Fruit fly (Drosophila melanogaster) whole organism, embryonic: Measurements from ENCODE around the gene CG43339.

Experiments used
- Aef1 ChIP-seq: fragments of 200-800 bp; sonication (Bioruptor generic); IDR thresholded peaks from 3 replicates; pipeline ENCODE4 v1.3.6; 2022; ENCODE audit warnings: missing biosample characterization, missing genetic modification characterization
- B-H1 ChIP-seq: fragments of 200-800 bp; sonication (Bioruptor generic); IDR thresholded peaks from 3 replicates; pipeline ENCODE4 v1.3.6; 2022; ENCODE audit warnings: missing biosample characterization, missing genetic modification characterization
- BtbVII ChIP-seq: fragments of 200-800 bp; sonication (Bioruptor generic); optimal IDR thresholded peaks from 3 replicates; lab custom pipeline; 2017; ENCODE audit warnings: missing biosample characterization, mild to moderate bottlenecking, missing genetic modification characterization
- CG11093 ChIP-seq: fragments of 200-800 bp; sonication (Bioruptor generic); IDR thresholded peaks from 3 replicates; pipeline ENCODE4 v1.3.6; 2022; ENCODE audit warnings: missing biosample characterization, missing genetic modification characterization
- CG11398 ChIP-seq: fragments of 200-800 bp; sonication (Bioruptor generic); optimal IDR thresholded peaks from 2 replicates; lab custom pipeline; 2016; ENCODE audit warnings: missing biosample characterization, missing genetic modification characterization
- CG14667 ChIP-seq: fragments of 200-800 bp; sonication (Bioruptor generic); IDR thresholded peaks from 2 replicates; pipeline ENCODE4 v1.3.6; 2022; ENCODE audit warnings: missing biosample characterization, missing genetic modification characterization
- CG15073 ChIP-seq: fragments of 200-800 bp; sonication (Bioruptor generic); optimal IDR thresholded peaks from 2 replicates; lab custom pipeline; 2016; ENCODE audit warnings: missing biosample characterization, missing genetic modification characterization
- CG15269 ChIP-seq: fragments of 200-800 bp; sonication (Bioruptor generic); optimal IDR thresholded peaks from 2 replicates; lab custom pipeline; 2018; ENCODE audit warnings: missing biosample characterization, mild to moderate bottlenecking, missing genetic modification characterization, moderate library complexity
- CG1603 ChIP-seq: fragments of 200-800 bp; sonication (Bioruptor generic); optimal IDR thresholded peaks from 2 replicates; lab custom pipeline; 2019; ENCODE audit warnings: missing biosample characterization, mild to moderate bottlenecking, missing genetic modification characterization, moderate library complexity
- CG17802 ChIP-seq: fragments of 200-800 bp; sonication (Bioruptor generic); optimal IDR thresholded peaks from 2 replicates; lab custom pipeline; 2018; ENCODE audit warnings: missing biosample characterization, mild to moderate bottlenecking, missing genetic modification characterization, moderate library complexity
- CG4282 ChIP-seq: fragments of 200-800 bp; sonication (Bioruptor generic); optimal IDR thresholded peaks from 2 replicates; lab custom pipeline; 2016; ENCODE audit warnings: missing biosample characterization, missing genetic modification characterization
- CG4328 ChIP-seq: fragments of 200-800 bp; sonication (Bioruptor generic); optimal IDR thresholded peaks from 3 replicates; lab custom pipeline; 2017; ENCODE audit warnings: missing biosample characterization, missing genetic modification reagents, missing genetic modification characterization
- CG4360 ChIP-seq: fragments of 200-800 bp; sonication (Bioruptor generic); IDR thresholded peaks from 2 replicates; pipeline ENCODE4 v1.3.6; 2022; ENCODE audit warnings: missing biosample characterization, missing genetic modification characterization
- CG4404 ChIP-seq: fragments of 200-800 bp; sonication (Bioruptor generic); IDR thresholded peaks from 2 replicates; pipeline ENCODE4 v1.3.6; 2022; ENCODE audit warnings: missing biosample characterization, missing genetic modification characterization
- CG4424 ChIP-seq: fragments of 200-800 bp; sonication (Bioruptor generic); optimal IDR thresholded peaks from 3 replicates; lab custom pipeline; 2016; ENCODE audit warnings: missing biosample characterization, missing genetic modification characterization
- CG4730 ChIP-seq: fragments of 200-800 bp; sonication (Bioruptor generic); IDR thresholded peaks from 2 replicates; pipeline ENCODE4 v1.3.6; 2022; ENCODE audit warnings: missing biosample characterization, missing genetic modification characterization
- CG7786 ChIP-seq: fragments of 200-800 bp; sonication (Bioruptor generic); optimal IDR thresholded peaks from 2 replicates; lab custom pipeline; 2016; ENCODE audit warnings: missing biosample characterization, missing genetic modification characterization
- CG8765 ChIP-seq: fragments of 200-800 bp; sonication (Bioruptor generic); IDR thresholded peaks from 2 replicates; pipeline ENCODE4 v1.3.6; 2022; ENCODE audit warnings: missing biosample characterization, missing genetic modification characterization
- CG8944 ChIP-seq: fragments of 200-800 bp; sonication (Bioruptor generic); optimal IDR thresholded peaks from 3 replicates; lab custom pipeline; 2016; ENCODE audit warnings: missing biosample characterization, missing genetic modification characterization
- CoRest ChIP-seq: fragments of 200-800 bp; sonication (Bioruptor generic); optimal IDR thresholded peaks from 3 replicates; lab custom pipeline; 2018; ENCODE audit warnings: missing biosample characterization, mild to moderate bottlenecking, missing genetic modification characterization, moderate library complexity
- CrebB ChIP-seq: fragments of 200-800 bp; sonication (Bioruptor generic); optimal IDR thresholded peaks from 3 replicates; lab custom pipeline; 2018; ENCODE audit warnings: missing biosample characterization, mild to moderate bottlenecking, missing genetic modification characterization
- D19A ChIP-seq: fragments of 200-800 bp; optimal IDR thresholded peaks from 3 replicates; lab custom pipeline; 2019; ENCODE audit warnings: missing biosample characterization, mild to moderate bottlenecking, missing genetic modification characterization, moderate library complexity
- Dp ChIP-seq: fragments of 200-800 bp; sonication (Bioruptor generic); optimal IDR thresholded peaks from 2 replicates; lab custom pipeline; 2018; ENCODE audit warnings: missing biosample characterization, mild to moderate bottlenecking, missing genetic modification characterization, moderate library complexity
- Fer3 ChIP-seq: fragments of 200-800 bp; sonication (Bioruptor generic); optimal IDR thresholded peaks from 2 replicates; lab custom pipeline; 2018; ENCODE audit warnings: missing biosample characterization, mild to moderate bottlenecking, missing genetic modification characterization, moderate library complexity
- HLHmδ ChIP-seq: fragments of 200-800 bp; sonication (Bioruptor generic); optimal IDR thresholded peaks from 2 replicates; lab custom pipeline; 2018; ENCODE audit warnings: missing biosample characterization, mild to moderate bottlenecking, missing genetic modification characterization, moderate library complexity
- Kr ChIP-seq: fragments of 200-800 bp; sonication (Bioruptor generic); optimal IDR thresholded peaks from 2 replicates; lab custom pipeline; 2017; ENCODE audit warnings: missing biosample characterization, mild to moderate bottlenecking, missing genetic modification characterization
- MTF-1 ChIP-seq: fragments of 200-800 bp; sonication (Bioruptor generic); optimal IDR thresholded peaks from 2 replicates; lab custom pipeline; 2018; ENCODE audit warnings: missing biosample characterization, mild to moderate bottlenecking, missing genetic modification characterization, borderline replicate concordance
- Nf-YB ChIP-seq: fragments of 200-800 bp; sonication (Bioruptor generic); optimal IDR thresholded peaks from 3 replicates; lab custom pipeline; 2019; ENCODE audit warnings: missing biosample characterization, mild to moderate bottlenecking, missing genetic modification characterization, moderate library complexity
- Xbp1 ChIP-seq: fragments of 200-800 bp; sonication (Bioruptor generic); optimal IDR thresholded peaks from 3 replicates; lab custom pipeline; 2016; ENCODE audit warnings: missing biosample characterization, mild to moderate bottlenecking, missing genetic modification characterization
- al ChIP-seq: fragments of 200-800 bp; sonication (Bioruptor generic); IDR thresholded peaks from 2 replicates; pipeline ENCODE4 v1.3.6; 2022; ENCODE audit warnings: missing biosample characterization, missing genetic modification characterization
- btn ChIP-seq: fragments of 200-800 bp; sonication (Bioruptor generic); optimal IDR thresholded peaks from 2 replicates; lab custom pipeline; 2016; ENCODE audit warnings: missing biosample characterization, missing genetic modification characterization
- caup ChIP-seq: fragments of 200-800 bp; sonication (Bioruptor generic); optimal IDR thresholded peaks from 3 replicates; lab custom pipeline; 2017; ENCODE audit warnings: missing biosample characterization, mild to moderate bottlenecking, missing genetic modification characterization, moderate library complexity; ENCODE audit not compliant: severe bottlenecking
- chinmo ChIP-seq: fragments of 200-800 bp; sonication (Bioruptor generic); IDR thresholded peaks from 4 replicates; pipeline ENCODE4 v1.3.6; 2022; ENCODE audit warnings: missing biosample characterization, missing genetic modification characterization; ENCODE audit not compliant: partially characterized antibody
- dmrt99B ChIP-seq: fragments of 200-800 bp; sonication (Bioruptor generic); optimal IDR thresholded peaks from 2 replicates; lab custom pipeline; 2018; ENCODE audit warnings: missing biosample characterization, mild to moderate bottlenecking, missing genetic modification characterization, moderate library complexity
- dpn ChIP-seq, 2 experiments: fragments of 200-800 bp; sonication (Bioruptor generic); optimal IDR thresholded peaks; 3 replicates each; lab custom pipeline; 2016; ENCODE audit warnings: missing biosample characterization in 2 of 2, missing genetic modification characterization in 2 of 2
- ftz-f1 ChIP-seq: fragments of 200-800 bp; sonication (Bioruptor generic); optimal IDR thresholded peaks from 2 replicates; lab custom pipeline; 2016; ENCODE audit warnings: missing biosample characterization, missing genetic modification characterization
- grau ChIP-seq: fragments of 200-800 bp; optimal IDR thresholded peaks from 3 replicates; lab custom pipeline; 2019; ENCODE audit warnings: missing biosample characterization, mild to moderate bottlenecking, missing genetic modification characterization, moderate library complexity
- gsb ChIP-seq: fragments of 200-800 bp; sonication (Bioruptor generic); IDR thresholded peaks from 2 replicates; pipeline ENCODE4 v1.3.6; 2022; ENCODE audit warnings: missing biosample characterization, missing genetic modification characterization
- ham ChIP-seq: fragments of 200-800 bp; sonication (Bioruptor generic); IDR thresholded peaks from 2 replicates; pipeline ENCODE4 v1.3.6; 2022; ENCODE audit warnings: missing biosample characterization, missing genetic modification characterization
- jumu ChIP-seq: fragments of 200-800 bp; sonication (Bioruptor generic); optimal IDR thresholded peaks from 3 replicates; lab custom pipeline; 2016; ENCODE audit warnings: missing biosample characterization, missing genetic modification characterization
- ken ChIP-seq: fragments of 200-800 bp; sonication (Bioruptor generic); IDR thresholded peaks from 3 replicates; pipeline ENCODE4 v1.3.6; 2022; ENCODE audit warnings: missing biosample characterization, missing genetic modification characterization
- luna ChIP-seq: fragments of 200-800 bp; sonication (Bioruptor generic); optimal IDR thresholded peaks from 2 replicates; lab custom pipeline; 2016; ENCODE audit warnings: missing biosample characterization, missing genetic modification characterization
- pfk ChIP-seq: fragments of 200-800 bp; sonication (Bioruptor generic); optimal IDR thresholded peaks from 2 replicates; lab custom pipeline; 2018; ENCODE audit warnings: missing biosample characterization, mild to moderate bottlenecking, missing genetic modification characterization, moderate library complexity
- rib ChIP-seq: fragments of 200-800 bp; sonication (Bioruptor generic); IDR thresholded peaks from 2 replicates; pipeline ENCODE4 v1.3.6; 2022; ENCODE audit warnings: missing biosample characterization, missing genetic modification characterization
- ro ChIP-seq: fragments of 200-800 bp; sonication (Bioruptor generic); IDR thresholded peaks from 2 replicates; pipeline ENCODE4 v1.3.6; 2022; ENCODE audit warnings: missing biosample characterization, missing genetic modification characterization
- tin ChIP-seq: fragments of 200-800 bp; sonication (Bioruptor generic); optimal IDR thresholded peaks from 3 replicates; lab custom pipeline; 2016; ENCODE audit warnings: missing biosample characterization, missing genetic modification characterization
- tup ChIP-seq: fragments of 200-800 bp; sonication (Bioruptor generic); optimal IDR thresholded peaks from 2 replicates; lab custom pipeline; 2016; ENCODE audit warnings: missing biosample characterization, mild to moderate bottlenecking, missing genetic modification characterization, moderate library complexity
- unpg ChIP-seq: fragments of 200-800 bp; sonication (Bioruptor generic); optimal IDR thresholded peaks from 3 replicates; lab custom pipeline; 2018; ENCODE audit warnings: missing biosample characterization, mild to moderate bottlenecking, missing genetic modification characterization, moderate library complexity

The CG43339 gene

DNA sequence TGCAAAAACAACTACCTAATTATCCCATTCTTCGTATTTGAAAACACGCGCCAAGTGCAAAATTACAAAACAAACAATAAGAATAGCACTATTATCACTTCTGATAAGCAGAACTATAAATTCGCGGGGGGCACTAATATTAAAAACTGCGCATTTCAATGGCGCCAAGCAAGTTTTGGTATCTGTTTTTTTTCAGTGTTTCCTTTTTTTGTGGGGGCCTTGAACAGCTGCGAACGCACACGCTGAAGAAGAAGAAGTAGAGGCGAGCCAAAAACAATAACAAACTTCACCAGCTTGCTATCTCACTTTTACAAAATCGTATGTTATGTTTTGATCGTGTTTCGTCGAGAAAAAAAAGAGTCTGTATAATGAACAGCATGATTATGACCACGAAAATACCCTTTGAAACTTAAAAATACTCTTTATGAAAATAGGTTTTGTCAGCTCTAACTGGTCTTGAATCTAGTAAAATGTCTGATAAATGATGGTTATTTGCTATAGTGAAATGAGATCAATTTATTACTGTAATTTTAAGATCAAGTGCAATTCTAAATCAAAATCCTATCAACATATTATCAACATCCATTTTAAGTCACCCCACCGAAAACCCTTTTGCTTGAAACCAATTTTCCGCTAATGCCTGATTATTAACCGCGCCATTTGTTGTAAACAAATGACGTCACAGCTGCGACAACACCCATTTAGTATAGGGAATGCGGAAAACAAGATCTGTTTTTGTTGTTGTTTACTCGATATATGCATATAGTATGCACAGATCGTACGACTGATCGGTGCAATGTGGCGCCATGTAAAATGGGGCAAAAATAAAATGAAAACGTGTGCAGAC is 21.0 kb upstream of the CG43339 start (continued):
- peak; percentile 3 for TF ChIP-seq Nf-YB (GFP tag; lab: Kevin White, UChicago)
- TF ChIP-seq ham (GFP tag; lab: Robert Waterston, UW), result no peak
- TF ChIP-seq pfk (GFP tag; lab: Kevin White, UChicago), result no peak
- TF ChIP-seq CG4424 (GFP tag; lab: Kevin White, UChicago), result peak; percentile 63
- TF ChIP-seq dmrt99B (tag; lab: Kevin White, UChicago), result peak; percentile 46
- peak; percentile 59 for TF ChIP-seq CG1603
- TF ChIP-seq CG15073, result peak; percentile 7
- TF ChIP-seq CG11398 (GFP tag; lab: Kevin White, UChicago), result peak; percentile 19
- TF ChIP-seq rib (GFP tag; lab: Robert Waterston, UW), result peak; percentile 68
- peak; percentile 97 for TF ChIP-seq ftz-f1 (GFP tag; lab: Kevin White, UChicago)
- TF ChIP-seq Aef1 (GFP tag; lab: Robert Waterston, UW), result peak; percentile 78
- 0 out of 2 replicates have a peak, but pooled peaks have one; percentile 20 for TF ChIP-seq CG14667 (GFP tag; lab: Robert Waterston, UW)
- peak; percentile 18 for TF ChIP-seq CG4282 (GFP tag; lab: Kevin White, UChicago)
- no peak for TF ChIP-seq Kr (GFP tag; lab: Kevin White, UChicago)
- TF ChIP-seq dpn (GFP tag; optimal IDR thresholded peaks at IDR 0.05; lab: Kevin White, UChicago), result peak; percentile 66 to 74
- peak; percentile 46 for TF ChIP-seq grau (tag; lab: Kevin White, UChicago)
- peak; percentile 20 for TF ChIP-seq B-H1 (GFP tag; lab: Robert Waterston, UW)
- 0 out of 2 replicates have a peak, but pooled peaks have one; percentile 16 for TF ChIP-seq gsb (GFP tag; lab: Robert Waterston, UW)
- peak; percentile 59 for TF ChIP-seq CG4360 (GFP tag; lab: Robert Waterston, UW)
- no peak for TF ChIP-seq ro
- TF ChIP-seq CG8944 (GFP tag; lab: Kevin White, UChicago), result peak; percentile 52
- TF ChIP-seq MTF-1 (GFP tag; lab: Kevin White, UChicago), result peak; percentile 46
- TF ChIP-seq tup (GFP tag; lab: Kevin White, UChicago), result no peak
- TF ChIP-seq CG11093 (GFP tag; lab: Robert Waterston, UW), result 0 out of 3 replicates have a peak, but pooled peaks have one; percentile 37
- TF ChIP-seq btn (GFP tag; lab: Kevin White, UChicago), result peak; percentile 12
- TF ChIP-seq CG7786 (GFP tag; lab: Kevin White, UChicago), result peak; percentile 20
- peak; percentile 50 for TF ChIP-seq CG4328 (GFP tag; lab: Kevin White, UChicago)
- TF ChIP-seq jumu (GFP tag; lab: Kevin White, UChicago), result peak; percentile 67
- TF ChIP-seq CG17802 (tag; lab: Kevin White, UChicago), result peak; percentile 37
- TF ChIP-seq CG8765, result no peak
- peak; percentile 34 for TF ChIP-seq Dp
- TF ChIP-seq CG15269 (tag; lab: Kevin White, UChicago), result peak; percentile 45
- 0 out of 3 replicates have a peak, but pooled peaks have one; percentile 47 for TF ChIP-seq ken
- TF ChIP-seq luna, result peak; percentile 0
- no peak for TF ChIP-seq HLHmδ (GFP tag; lab: Kevin White, UChicago)
- peak; percentile 13 for TF ChIP-seq CoRest
- no peak for TF ChIP-seq CG4404 (GFP tag; lab: Robert Waterston, UW)
- peak; percentile 90 for TF ChIP-seq D19A (tag; lab: Kevin White, UChicago)
- TF ChIP-seq al, result peak; percentile 52; the same call in 1 of the 2 replicates
- TF ChIP-seq caup (GFP tag; lab: Kevin White, UChicago), result peak; percentile 62
- TF ChIP-seq unpg (GFP tag; lab: Kevin White, UChicago), result peak; percentile 59
- peak; percentile 70 for TF ChIP-seq Xbp1 (GFP tag; lab: Kevin White, UChicago)
- TF ChIP-seq CG4730, result peak; percentile 61
- TF ChIP-seq tin (GFP tag; lab: Kevin White, UChicago), result peak; percentile 47
- TF ChIP-seq CrebB (tag; lab: Kevin White, UChicago), result peak; percentile 37
- peak; percentile 16 for TF ChIP-seq Fer3 (tag; lab: Kevin White, UChicago)
- TF ChIP-seq BtbVII, result peak; percentile 27
- TF ChIP-seq chinmo (GFP tag; lab: Robert Waterston, UW), result peak; percentile 70; the same call in 2 of the 4 replicates
